Worm (Caenorhabditis elegans) whole organism, young adult: ENCODE data around the gene clc-7.

Source experiments
- B0019.2 ChIP-seq: fragments of 200-800 bp; sonication (Bioruptor generic); conservative IDR thresholded peaks from 2 replicates; pipeline ENCODE4 v1.3.6; 2022; ENCODE audit warnings: missing genetic modification reagents, missing genetic modification characterization, missing compliant biosample characterization
- B0035.1 ChIP-seq: sonication (generic microtip); optimal IDR thresholded peaks from 2 replicates; lab custom pipeline; 2016; ENCODE audit warnings: missing genetic modification characterization, mild to moderate bottlenecking, missing compliant biosample characterization, missing genotype, missing genetic modification reagents
- B0261.1 ChIP-seq: sonication (generic microtip); optimal IDR thresholded peaks from 2 replicates; lab custom pipeline; 2016; ENCODE audit warnings: mild to moderate bottlenecking, missing genetic modification characterization, moderate library complexity, missing compliant biosample characterization
- C17E4.6 ChIP-seq: fragments of 200-800 bp; sonication (Bioruptor generic); IDR thresholded peaks from 2 replicates; pipeline ENCODE4 v1.3.6; 2022; ENCODE audit warnings: missing genetic modification reagents, missing genetic modification characterization, missing compliant biosample characterization
- F22D6.2 ChIP-seq: sonication (generic microtip); optimal IDR thresholded peaks from 2 replicates; lab custom pipeline; 2016; ENCODE audit warnings: mild to moderate bottlenecking, missing genetic modification characterization, missing compliant biosample characterization
- K12H6.12 ChIP-seq: fragments of 200-800 bp; sonication (Bioruptor generic); optimal IDR thresholded peaks from 2 replicates; lab custom pipeline; 2018; ENCODE audit warnings: mild to moderate bottlenecking, missing genetic modification characterization, missing compliant biosample characterization
- T26A5.8 ChIP-seq: sonication (generic microtip); optimal IDR thresholded peaks from 2 replicates; lab custom pipeline; 2016; ENCODE audit warnings: missing genetic modification characterization, missing compliant biosample characterization
- Y53F4B.3 ChIP-seq: fragments of 200-800 bp; sonication (Bioruptor generic); IDR thresholded peaks from 2 replicates; pipeline ENCODE4 v1.3.6; 2022; ENCODE audit warnings: missing genetic modification reagents, missing genetic modification characterization, missing compliant biosample characterization
- Y53G8AR.9 ChIP-seq: fragments of 200-800 bp; sonication (Bioruptor generic); conservative IDR thresholded peaks from 2 replicates; pipeline ENCODE4 v1.3.6; 2022; ENCODE audit warnings: missing genetic modification reagents, missing genetic modification characterization, missing compliant biosample characterization
- Y67H2A.10 ChIP-seq: fragments of 200-800 bp; sonication (Bioruptor generic); conservative IDR thresholded peaks from 2 replicates; pipeline ENCODE4 v1.3.6; 2022; ENCODE audit warnings: missing genetic modification reagents, missing genetic modification characterization, missing compliant biosample characterization
- Y79H2A.3 ChIP-seq: fragments of 200-800 bp; sonication (Bioruptor generic); conservative IDR thresholded peaks from 2 replicates; pipeline ENCODE4 v1.3.6; 2022; ENCODE audit warnings: missing genetic modification reagents, missing genetic modification characterization, missing compliant biosample characterization
- aptf-3 ChIP-seq: fragments of 200-800 bp; sonication (Bioruptor generic); IDR thresholded peaks from 2 replicates; pipeline ENCODE4 v1.3.6; 2022; ENCODE audit warnings: missing genetic modification characterization, missing compliant biosample characterization
- athp-1 ChIP-seq: sonication (generic microtip); optimal IDR thresholded peaks from 2 replicates; lab custom pipeline; 2017; ENCODE audit warnings: mild to moderate bottlenecking, missing genetic modification characterization, missing compliant biosample characterization
- attf-5 ChIP-seq: fragments of 200-800 bp; sonication (Bioruptor generic); optimal IDR thresholded peaks from 2 replicates; lab custom pipeline; 2018; ENCODE audit warnings: mild to moderate bottlenecking, missing genetic modification characterization, missing compliant biosample characterization
- bed-2 ChIP-seq: fragments of 200-800 bp; sonication (Bioruptor generic); IDR thresholded peaks from 2 replicates; pipeline ENCODE4 v1.3.6; 2022; ENCODE audit warnings: missing genetic modification reagents, missing genetic modification characterization, missing compliant biosample characterization
- cebp-2 ChIP-seq: fragments of 200-800 bp; sonication (Bioruptor generic); IDR thresholded peaks from 2 replicates; pipeline ENCODE4 v1.3.6; 2022; ENCODE audit warnings: missing genetic modification characterization, missing compliant biosample characterization
- ceh-100 ChIP-seq: fragments of 200-800 bp; sonication (Bioruptor generic); IDR thresholded peaks from 2 replicates; pipeline ENCODE4 v1.3.6; 2022; ENCODE audit warnings: missing genetic modification reagents, missing genetic modification characterization, missing compliant biosample characterization
- ceh-27 ChIP-seq: fragments of 200-800 bp; sonication (Bioruptor generic); optimal IDR thresholded peaks from 2 replicates; lab custom pipeline; 2018; ENCODE audit warnings: mild to moderate bottlenecking, missing genetic modification characterization, moderate library complexity, missing compliant biosample characterization
- ceh-58 ChIP-seq: fragments of 200-800 bp; sonication (Bioruptor generic); IDR thresholded peaks from 2 replicates; pipeline ENCODE4 v1.3.6; 2022; ENCODE audit warnings: missing genetic modification characterization, missing compliant biosample characterization
- ceh-79 ChIP-seq: sonication (generic microtip); optimal IDR thresholded peaks from 2 replicates; lab custom pipeline; 2017; ENCODE audit warnings: mild to moderate bottlenecking, missing genetic modification characterization, missing compliant biosample characterization
- ceh-91 ChIP-seq: fragments of 200-800 bp; sonication (Bioruptor generic); IDR thresholded peaks from 2 replicates; pipeline ENCODE4 v1.3.6; 2022; ENCODE audit warnings: missing genetic modification reagents, missing genetic modification characterization, missing compliant biosample characterization
- egl-18 ChIP-seq: fragments of 200-800 bp; sonication (Bioruptor generic); IDR thresholded peaks from 2 replicates; pipeline ENCODE4 v1.3.6; 2022; ENCODE audit warnings: missing genetic modification reagents, missing genetic modification characterization, missing compliant biosample characterization
- egl-44 ChIP-seq: fragments of 200-800 bp; sonication (Bioruptor generic); IDR thresholded peaks from 2 replicates; pipeline ENCODE4 v1.3.6; 2022; ENCODE audit warnings: missing genetic modification reagents, missing genetic modification characterization, missing compliant biosample characterization
- ekl-4 ChIP-seq: fragments of 200-800 bp; sonication (Bioruptor generic); IDR thresholded peaks from 2 replicates; pipeline ENCODE4 v1.3.6; 2022; ENCODE audit warnings: missing genetic modification reagents, missing genetic modification characterization, missing compliant biosample characterization
- him-1 ChIP-seq: sonication (generic microtip); optimal IDR thresholded peaks from 2 replicates; lab custom pipeline; 2016; ENCODE audit warnings: missing genotype, missing genetic modification reagents, missing genetic modification characterization, missing compliant biosample characterization
- hlh-12 ChIP-seq: sonication (generic microtip); optimal IDR thresholded peaks from 2 replicates; lab custom pipeline; 2016; ENCODE audit warnings: missing genetic modification characterization, missing compliant biosample characterization
- hsf-1 ChIP-seq: fragments of 200-800 bp; sonication (Bioruptor generic); IDR thresholded peaks from 2 replicates; pipeline ENCODE4 v1.3.6; 2022; ENCODE audit warnings: missing genetic modification reagents, missing genetic modification characterization, missing compliant biosample characterization
- lag-1 ChIP-seq: fragments of 200-800 bp; sonication (Bioruptor generic); IDR thresholded peaks from 2 replicates; pipeline ENCODE4 v1.3.6; 2022; ENCODE audit warnings: missing genetic modification reagents, missing genetic modification characterization, missing compliant biosample characterization
- lin-35 ChIP-seq, 3 experiments: fragments of 150-350 bp in 2 of 3; sonication (generic microtip) in 1 of 3; optimal IDR thresholded peaks; 2 replicates each; lab custom pipeline; 2014 to 2018; ENCODE audit warnings: missing biosample characterization in 3 of 3, missing genetic modification characterization in 3 of 3, missing genetic modification reagents in 3 of 3
- lin-54 ChIP-seq: fragments of 200-800 bp; sonication (Bioruptor generic); optimal IDR thresholded peaks from 2 replicates; lab custom pipeline; 2018; ENCODE audit warnings: mild to moderate bottlenecking, missing genetic modification characterization, missing compliant biosample characterization
- lir-1 ChIP-seq: fragments of 200-800 bp; sonication (Bioruptor generic); conservative IDR thresholded peaks from 2 replicates; pipeline ENCODE4 v1.3.6; 2022; ENCODE audit warnings: missing genetic modification reagents, missing genetic modification characterization, missing compliant biosample characterization
- mes-4 ChIP-seq: sonication (generic microtip); optimal IDR thresholded peaks from 2 replicates; lab custom pipeline; 2016; ENCODE audit warnings: missing genotype, missing genetic modification characterization, missing compliant biosample characterization
- nfya-1 ChIP-seq: sonication (generic microtip); optimal IDR thresholded peaks from 2 replicates; lab custom pipeline; 2017; ENCODE audit warnings: antibody characterized with exemption, missing compliant biosample characterization, missing genetic modification characterization, borderline replicate concordance; ENCODE audit not compliant: insufficient read depth
- nhr-80 ChIP-seq: sonication (generic microtip); optimal IDR thresholded peaks from 2 replicates; lab custom pipeline; 2016; ENCODE audit warnings: missing genetic modification characterization, missing compliant biosample characterization
- nhr-90 ChIP-seq: sonication (generic microtip); optimal IDR thresholded peaks from 2 replicates; lab custom pipeline; 2016; ENCODE audit warnings: missing genotype, mild to moderate bottlenecking, missing genetic modification characterization, missing compliant biosample characterization
- pbrm-1 ChIP-seq: fragments of 200-800 bp; sonication (Bioruptor generic); IDR thresholded peaks from 2 replicates; pipeline ENCODE4 v1.3.6; 2022; ENCODE audit warnings: missing genetic modification reagents, missing genetic modification characterization, missing compliant biosample characterization
- pha-4 ChIP-seq: fragments of 150-350 bp; sonication (generic microtip); optimal IDR thresholded peaks from 2 replicates; lab custom pipeline; 2014; ENCODE audit warnings: missing biosample characterization, missing genetic modification reagents, missing genetic modification characterization
- rcor-1 ChIP-seq: fragments of 200-800 bp; sonication (Bioruptor generic); IDR thresholded peaks from 2 replicates; pipeline ENCODE4 v1.3.6; 2022; ENCODE audit warnings: missing genetic modification reagents, missing genetic modification characterization, missing compliant biosample characterization
- sea-2 ChIP-seq: fragments of 200-800 bp; sonication (Bioruptor generic); IDR thresholded peaks from 2 replicates; pipeline ENCODE4 v1.3.6; 2022; ENCODE audit warnings: missing genetic modification characterization, missing compliant biosample characterization
- snpc-1.1 ChIP-seq: sonication (generic microtip); optimal IDR thresholded peaks from 2 replicates; lab custom pipeline; 2017; ENCODE audit warnings: missing genetic modification characterization, mild to moderate bottlenecking, missing compliant biosample characterization, antibody characterized with exemption, moderate library complexity, missing genotype, missing genetic modification reagents; ENCODE audit not compliant: insufficient read depth
- snpc-1.3 ChIP-seq: sonication (generic microtip); optimal IDR thresholded peaks from 2 replicates; lab custom pipeline; 2017; ENCODE audit warnings: missing genetic modification characterization, mild to moderate bottlenecking, missing compliant biosample characterization, antibody characterized with exemption, moderate library complexity, missing genotype, missing genetic modification reagents; ENCODE audit not compliant: insufficient read depth
- snpc-3.4 ChIP-seq: sonication (generic microtip); optimal IDR thresholded peaks from 2 replicates; lab custom pipeline; 2017; ENCODE audit warnings: missing genetic modification characterization, mild to moderate bottlenecking, missing compliant biosample characterization, antibody characterized with exemption, moderate library complexity, missing genotype, missing genetic modification reagents
- sptf-2 ChIP-seq: fragments of 200-800 bp; sonication (Bioruptor generic); optimal IDR thresholded peaks from 2 replicates; lab custom pipeline; 2018; ENCODE audit warnings: mild to moderate bottlenecking, missing genetic modification characterization, missing compliant biosample characterization
- tbx-9 ChIP-seq: sonication (generic microtip); optimal IDR thresholded peaks from 2 replicates; lab custom pipeline; 2016; ENCODE audit warnings: borderline replicate concordance, missing genetic modification characterization, inconsistent platforms, missing compliant biosample characterization
- unc-130 ChIP-seq: sonication (generic microtip); optimal IDR thresholded peaks from 2 replicates; lab custom pipeline; 2016; ENCODE audit warnings: missing genetic modification reagents, missing genetic modification characterization, missing compliant biosample characterization
- xnd-1 ChIP-seq: sonication (generic microtip); optimal IDR thresholded peaks from 2 replicates; lab custom pipeline; 2016; ENCODE audit warnings: missing genotype, missing genetic modification reagents, missing genetic modification characterization, missing compliant biosample characterization
- ztf-28 ChIP-seq: fragments of 200-800 bp; sonication (Bioruptor generic); IDR thresholded peaks from 2 replicates; pipeline ENCODE4 v1.3.6; 2022; ENCODE audit warnings: missing genetic modification reagents, missing genetic modification characterization, missing compliant biosample characterization
- ztf-6 ChIP-seq: fragments of 200-800 bp; sonication (Bioruptor generic); IDR thresholded peaks from 2 replicates; pipeline ENCODE4 v1.3.6; 2022; ENCODE audit warnings: missing genetic modification reagents, missing genetic modification characterization, missing compliant biosample characterization

The clc-7 gene

ce11 chrX:5106187-5106694 lies 38.3 kb downstream of the clc-7 start (continued):
- no peak for TF ChIP-seq B0261.1 (tag; lab: Kevin White, UChicago)
- TF ChIP-seq C17E4.6 (GFP tag; lab: Robert Waterston, UW): no peak
- 0 out of 2 replicates have a peak, but pooled peaks have one; percentile 5 for TF ChIP-seq ceh-58
- no peak for TF ChIP-seq lin-35 (GFP tag; optimal IDR thresholded peaks at IDR 0.05; lab: Kevin White, UChicago)
- no peak for TF ChIP-seq lag-1 (GFP tag; lab: Robert Waterston, UW)
- TF ChIP-seq Y53G8AR.9: peak; percentile 95
- 0 out of 2 replicates have a peak, but pooled peaks have one; percentile 56 for TF ChIP-seq egl-18 (GFP tag; lab: Robert Waterston, UW)
- no peak for TF ChIP-seq hlh-12
- no peak for TF ChIP-seq F22D6.2
- no peak; the same call in 1 of the 2 replicates for TF ChIP-seq hsf-1
- TF ChIP-seq cebp-2 (GFP tag; lab: Robert Waterston, UW): peak; percentile 97
- TF ChIP-seq tbx-9 (tag; lab: Kevin White, UChicago): no peak
- no peak for TF ChIP-seq ztf-6
- TF ChIP-seq bed-2 (GFP tag; lab: Robert Waterston, UW): no peak
- no peak for TF ChIP-seq snpc-1.3
- no peak for TF ChIP-seq ceh-27 (GFP tag; lab: Kevin White, UChicago)
- TF ChIP-seq unc-130: no peak
- no peak for TF ChIP-seq sptf-2
- no peak; the same call in 1 of the 2 replicates for TF ChIP-seq Y79H2A.3 (GFP tag; lab: Robert Waterston, UW)
- TF ChIP-seq nfya-1 (tag; lab: Kevin White, UChicago): no peak
- TF ChIP-seq ceh-100 (GFP tag; lab: Robert Waterston, UW): peak; percentile 37; the same call in 1 of the 2 replicates
- TF ChIP-seq xnd-1: no peak
- no peak for TF ChIP-seq snpc-1.1 (tag; lab: Kevin White, UChicago)
- no peak for TF ChIP-seq snpc-3.4 (tag; lab: Kevin White, UChicago)
- no peak for TF ChIP-seq Y67H2A.10
- TF ChIP-seq B0019.2: 0 out of 2 replicates have a peak, but pooled peaks have one; percentile 13
- no peak for TF ChIP-seq pha-4 (tag; lab: Kevin White, UChicago)
- no peak for TF ChIP-seq ceh-91 (GFP tag; lab: Robert Waterston, UW)
- peak; percentile 21 for TF ChIP-seq lin-54
- peak; percentile 69 for TF ChIP-seq ekl-4
- no peak for TF ChIP-seq attf-5 (GFP tag; lab: Kevin White, UChicago)
- TF ChIP-seq pbrm-1 (GFP tag; lab: Robert Waterston, UW): no peak; the same call in none of the 2 replicates
- TF ChIP-seq him-1 (tag; lab: Kevin White, UChicago): no peak
- no peak for TF ChIP-seq Y53F4B.3
- no peak for TF ChIP-seq K12H6.12 (tag; lab: Kevin White, UChicago)
- peak; percentile 8; the same call in 1 of the 2 replicates for TF ChIP-seq egl-44 (GFP tag; lab: Robert Waterston, UW)
- TF ChIP-seq T26A5.8 (tag; lab: Kevin White, UChicago): no peak
- no peak for TF ChIP-seq sea-2 (GFP tag; lab: Robert Waterston, UW)
- TF ChIP-seq B0035.1 (tag; lab: Kevin White, UChicago): no peak
- TF ChIP-seq nhr-80: peak; percentile 41
- no peak; the same call in 1 of the 2 replicates for TF ChIP-seq lir-1 (GFP tag; lab: Robert Waterston, UW)
- peak; percentile 31 for TF ChIP-seq nhr-90 (tag; lab: Kevin White, UChicago)
- TF ChIP-seq aptf-3 (GFP tag; lab: Robert Waterston, UW): 0 out of 2 replicates have a peak, but pooled peaks have one; percentile 45
- TF ChIP-seq ztf-28: no peak
- no peak for TF ChIP-seq athp-1 (tag; lab: Kevin White, UChicago)
- peak; percentile 13 for TF ChIP-seq ceh-79 (tag; lab: Kevin White, UChicago)
- TF ChIP-seq mes-4 (tag; lab: Kevin White, UChicago): no peak
- TF ChIP-seq rcor-1 (GFP tag; lab: Robert Waterston, UW): no peak; the same call in 1 of the 2 replicates
